Worm (Caenorhabditis elegans) whole organism, late embryonic: ENCODE results near the gene ZK892.4.

ENCODE experiments used
- ama-1 ChIP-seq: fragments of 150-350 bp; optimal IDR thresholded peaks from 2 replicates; lab custom pipeline; 2014
- ceh-9 ChIP-seq: sonication (generic microtip); optimal IDR thresholded peaks from 2 replicates; lab custom pipeline; 2016; ENCODE audit warnings: mild to moderate bottlenecking, missing genetic modification characterization, inconsistent platforms, missing compliant biosample characterization
- dve-1 ChIP-seq: sonication (generic microtip); optimal IDR thresholded peaks from 2 replicates; lab custom pipeline; 2017; ENCODE audit warnings: antibody characterized with exemption, mild to moderate bottlenecking, missing genetic modification characterization, missing compliant biosample characterization
- hlh-15 ChIP-seq: sonication (generic microtip); optimal IDR thresholded peaks from 2 replicates; lab custom pipeline; 2016; ENCODE audit warnings: missing genetic modification characterization, missing compliant biosample characterization
- pax-1 ChIP-seq: fragments of 150-350 bp; optimal IDR thresholded peaks from 2 replicates; lab custom pipeline; 2014; ENCODE audit warnings: missing biosample characterization, missing genetic modification characterization
- pqm-1 ChIP-seq: sonication (generic microtip); optimal IDR thresholded peaks from 2 replicates; lab custom pipeline; 2016; ENCODE audit warnings: missing genetic modification characterization, missing compliant biosample characterization

DNA sequence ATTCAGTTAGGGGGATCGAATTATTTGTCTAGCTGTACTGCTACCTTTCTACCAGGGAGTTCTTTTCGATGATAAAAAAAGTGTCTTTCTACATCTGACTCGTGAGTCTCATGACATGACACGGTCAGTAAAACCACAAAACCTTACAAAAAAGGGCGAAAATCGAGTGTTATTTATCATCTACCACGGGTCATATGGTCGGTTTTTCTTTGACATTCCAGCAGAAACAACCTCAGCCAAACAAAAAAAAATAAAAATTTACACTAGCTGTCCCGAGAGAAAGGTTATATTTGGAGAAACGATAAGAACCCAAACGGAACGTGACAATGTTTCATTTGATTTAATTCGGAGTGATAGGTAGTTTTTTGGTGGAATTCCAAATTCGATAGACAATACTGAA, 13.3 kb downstream of the ZK892.4 start:
- TF ChIP-seq ama-1 (lab: Kevin White, UChicago) (no peak), dve-1 (no peak), ceh-9 (tag; lab: Kevin White, UChicago) (no peak), pqm-1 (tag; lab: Kevin White, UChicago) (no peak), pax-1 (tag; lab: Kevin White, UChicago) (no peak), hlh-15 (no peak)
